ENCODE assay signal across 2 fruit fly cellular contexts in genomic region chr2L:18202811-18203210, dm6.
TF ChIP-seq lines count a peak whose summit lies in the region.

No protein-coding gene starts in this region.

- no peak for TF ChIP-seq CTCF in whole organism, embryonic (GFP tag; optimal IDR thresholded peaks at IDR 0.05; lab: Kevin White, UChicago)

TF ChIP-seq in whole organism, embryonic, 481 proteins besides CTCF, POLR2A, EP300 and RAD21:
- TF ChIP-seq cad (GFP tag; optimal IDR thresholded peaks at IDR 0.05; lab: Kevin White, UChicago) = no peak
- TF ChIP-seq CG2116 (GFP tag; optimal IDR thresholded peaks at IDR 0.05; lab: Kevin White, UChicago) = no peak
- no peak for TF ChIP-seq CG12071 (GFP tag; optimal IDR thresholded peaks at IDR 0.05; lab: Kevin White, UChicago)
- no peak for TF ChIP-seq chm (GFP tag; IDR thresholded peaks at IDR 0.05; lab: Robert Waterston, UW)
- no peak for TF ChIP-seq CG1233 (GFP tag; optimal IDR thresholded peaks at IDR 0.05; lab: Kevin White, UChicago)
- peak; percentile 91 for TF ChIP-seq Ets65A (GFP tag; lab: Kevin White, UChicago)
- no peak for TF ChIP-seq sr (GFP tag; IDR thresholded peaks at IDR 0.05; lab: Robert Waterston, UW)

TF ChIP-seq in whole organism, prepupa, 60 proteins besides CTCF, POLR2A, EP300 and RAD21:
- TF ChIP-seq svp (GFP tag; lab: Kevin White, UChicago) (peak; percentile 0), CG4318 (GFP tag; optimal IDR thresholded peaks at IDR 0.05; lab: Kevin White, UChicago) (no peak)
TF ChIP-seq in whole organism, prepupa: peak in this region for 1.
